Worm (Caenorhabditis elegans): ENCODE data around the gene F09E10.6.

Gene F09E10.6

DNA sequence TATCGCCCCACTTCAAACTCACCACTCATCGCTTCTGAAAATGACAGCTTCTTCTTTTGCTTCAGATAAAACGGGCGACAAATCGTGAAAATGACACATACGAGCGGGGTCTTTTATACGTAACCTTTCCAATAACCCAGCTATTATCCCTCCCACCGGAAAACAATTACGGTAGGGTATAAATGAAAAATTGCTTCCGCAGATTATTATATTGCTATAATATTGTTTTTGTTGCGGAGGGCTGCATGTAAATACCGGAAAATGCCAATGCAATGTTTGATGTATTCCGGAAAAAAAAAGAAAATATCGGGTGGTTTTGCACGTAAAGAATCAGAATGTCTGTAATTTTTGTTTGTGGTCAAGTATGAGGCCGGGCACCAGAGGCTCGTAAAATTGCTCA, 4.3 kb upstream of the F09E10.6 start, which contains the start of gene F09E10.7:
TSS of gene F09E10.7 (minus strand) at position 101 of the 400 bp plus-strand sequence.
- TF ChIP-seq mab-5 (tag; optimal IDR thresholded peaks at IDR 0.05) = no peak
- no peak for TF ChIP-seq lsy-2 (tag; optimal IDR thresholded peaks at IDR 0.05)
- TF ChIP-seq lin-13 (tag; optimal IDR thresholded peaks at IDR 0.05) = no peak
- no peak for TF ChIP-seq ceh-43 (GFP tag; optimal IDR thresholded peaks at IDR 0.05)
- TF ChIP-seq mep-1 (tag; optimal IDR thresholded peaks at IDR 0.05) = no peak
- TF ChIP-seq hlh-1 (tag; optimal IDR thresholded peaks at IDR 0.05) = no peak

DNA sequence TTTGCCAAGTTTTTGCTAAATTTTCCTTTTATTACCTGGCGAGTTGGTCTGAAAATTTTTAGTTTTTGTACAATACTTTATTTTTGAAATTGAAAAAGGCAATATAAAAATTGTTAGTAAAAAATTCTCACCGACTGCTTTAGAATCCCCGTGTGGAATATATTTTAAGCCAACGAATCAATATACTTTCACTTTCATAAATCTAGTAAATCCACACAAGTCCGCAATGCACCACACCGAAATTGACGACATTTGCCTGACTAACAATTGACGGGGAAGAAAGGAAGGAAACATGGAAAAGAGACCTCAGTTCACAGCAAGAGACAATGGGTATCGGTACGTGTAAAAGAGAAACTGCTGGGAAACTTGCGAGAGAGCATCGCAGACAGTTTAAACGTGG, 2.0 kb upstream of the F09E10.6 start:
- TF ChIP-seq lin-32 (GFP tag; optimal IDR thresholded peaks at IDR 0.05) = no peak
- peak; percentile 53 for TF ChIP-seq blmp-1 (tag; optimal IDR thresholded peaks at IDR 0.05)

DNA sequence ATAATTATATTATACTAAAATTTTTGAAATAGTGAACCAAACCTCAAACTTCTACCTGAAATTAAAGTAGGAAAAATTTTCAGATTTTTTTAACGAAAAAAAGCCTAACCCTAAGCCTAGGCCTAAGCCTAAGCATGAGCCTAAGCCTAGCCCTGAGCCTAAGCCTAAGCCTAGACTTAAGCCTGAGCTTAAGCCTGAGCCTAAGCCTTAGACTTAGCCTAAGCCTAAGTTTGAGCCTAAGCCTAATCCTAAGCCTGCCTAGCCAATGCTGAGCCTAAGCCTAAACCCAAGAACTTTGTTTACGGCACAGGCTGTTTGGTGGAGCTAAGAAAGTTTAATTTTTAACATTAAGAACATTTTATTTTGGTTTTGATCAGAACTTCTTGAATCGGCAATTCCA, 1.5 kb downstream of the F09E10.6 start:
- TF ChIP-seq nhr-12 (tag; optimal IDR thresholded peaks at IDR 0.05) (no peak), unc-39 (tag; optimal IDR thresholded peaks at IDR 0.05) (no peak), M03D4.4 (tag; optimal IDR thresholded peaks at IDR 0.05) (no peak), ham-2 (GFP tag; optimal IDR thresholded peaks at IDR 0.05) (no peak), bed-3 (GFP tag; optimal IDR thresholded peaks at IDR 0.05) (no peak), mls-2 (tag; optimal IDR thresholded peaks at IDR 0.05) (no peak), pha-4 (tag; optimal IDR thresholded peaks at IDR 0.05) (no peak), ceh-83 (GFP tag; optimal IDR thresholded peaks at IDR 0.05) (no peak), hlh-1 (tag; optimal IDR thresholded peaks at IDR 0.05) (no peak), ceh-39 (tag; optimal IDR thresholded peaks at IDR 0.05) (no peak), sem-2 (GFP tag; optimal IDR thresholded peaks at IDR 0.05) (no peak), drap-1 (GFP tag; optimal IDR thresholded peaks at IDR 0.05) (no peak), lsy-2 (tag; optimal IDR thresholded peaks at IDR 0.05) (no peak)

DNA sequence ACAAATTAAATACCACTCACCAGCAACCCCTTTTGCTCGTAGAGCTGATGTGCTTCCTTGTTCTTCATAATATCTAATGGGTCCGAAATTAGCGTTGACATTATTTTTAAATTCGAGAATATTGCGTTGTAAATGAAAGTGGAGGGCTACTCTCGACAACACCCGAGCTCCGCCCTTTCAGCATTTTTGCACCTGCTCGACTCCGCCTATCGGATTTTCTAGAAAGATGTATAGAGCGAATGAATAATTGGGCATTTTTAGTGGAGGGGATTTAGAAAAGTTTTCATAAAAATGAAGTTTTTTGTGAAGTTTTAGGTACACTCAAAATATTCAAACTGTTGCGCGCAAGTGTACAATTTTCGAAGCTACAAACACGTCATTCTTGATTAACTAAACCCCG, 3.2 kb downstream of the F09E10.6 start, which contains the start of gene F09E10.5:
TSS of gene F09E10.5 (minus strand) at position 101 of the 400 bp plus-strand sequence.
- TF ChIP-seq sptf-1 (tag; optimal IDR thresholded peaks at IDR 0.05) (no peak), nhr-28 (tag; optimal IDR thresholded peaks at IDR 0.05) (no peak), hlh-1 (tag; optimal IDR thresholded peaks at IDR 0.05) (no peak), lin-32 (GFP tag; optimal IDR thresholded peaks at IDR 0.05) (no peak), nhr-237 (tag; optimal IDR thresholded peaks at IDR 0.05) (no peak), unc-39 (tag; optimal IDR thresholded peaks at IDR 0.05) (no peak), M03D4.4 (tag; optimal IDR thresholded peaks at IDR 0.05) (no peak), elt-1 (tag; optimal IDR thresholded peaks at IDR 0.05; ENCODE audit: borderline replicate concordance, insufficient read depth) (no peak), mep-1 (tag; optimal IDR thresholded peaks at IDR 0.05) (no peak), lsy-2 (tag; optimal IDR thresholded peaks at IDR 0.05) (no peak), ceh-39 (tag; optimal IDR thresholded peaks at IDR 0.05) (no peak)

DNA sequence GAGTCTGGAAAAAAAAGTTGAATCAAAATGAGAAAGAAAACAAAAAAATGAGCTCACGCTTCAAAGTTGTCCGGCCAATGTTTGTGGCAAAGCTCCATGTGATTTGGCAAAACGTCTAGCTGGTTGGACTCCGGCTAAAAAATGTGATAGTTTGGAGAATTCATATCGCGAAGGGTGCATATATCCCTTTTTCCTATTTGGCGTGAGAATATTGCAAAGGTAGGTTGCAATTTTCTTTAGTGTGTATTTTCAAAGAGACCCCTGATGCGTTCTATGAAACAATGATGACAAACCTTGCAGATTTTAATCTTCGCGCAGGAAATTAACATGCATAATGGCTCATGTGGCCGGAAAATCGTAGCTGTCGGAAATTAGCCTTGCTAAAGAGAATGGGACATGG, 5.3 kb downstream of the F09E10.6 start:
- no peak for TF ChIP-seq ham-2 (GFP tag; optimal IDR thresholded peaks at IDR 0.05)
- TF ChIP-seq lsy-2 (tag; optimal IDR thresholded peaks at IDR 0.05) = no peak
- TF ChIP-seq elt-1 (tag; optimal IDR thresholded peaks at IDR 0.05; ENCODE audit: borderline replicate concordance, insufficient read depth) = no peak
- no peak for TF ChIP-seq mab-5 (tag; optimal IDR thresholded peaks at IDR 0.05)
- no peak for TF ChIP-seq nhr-237 (tag; optimal IDR thresholded peaks at IDR 0.05)
- TF ChIP-seq ces-1 (GFP tag; optimal IDR thresholded peaks at IDR 0.05) = no peak
- no peak for TF ChIP-seq snpc-4 (tag; optimal IDR thresholded peaks at IDR 0.05)
- TF ChIP-seq sem-2 (GFP tag; optimal IDR thresholded peaks at IDR 0.05) = no peak
- TF ChIP-seq tbx-8 (GFP tag; optimal IDR thresholded peaks at IDR 0.05) = no peak
- no peak for TF ChIP-seq flh-1 (GFP tag; optimal IDR thresholded peaks at IDR 0.05)
- no peak for TF ChIP-seq zip-8 (tag; optimal IDR thresholded peaks at IDR 0.05)
- no peak for TF ChIP-seq ztf-11 (tag; optimal IDR thresholded peaks at IDR 0.05)
- TF ChIP-seq lin-13 (tag; optimal IDR thresholded peaks at IDR 0.05) = no peak

DNA sequence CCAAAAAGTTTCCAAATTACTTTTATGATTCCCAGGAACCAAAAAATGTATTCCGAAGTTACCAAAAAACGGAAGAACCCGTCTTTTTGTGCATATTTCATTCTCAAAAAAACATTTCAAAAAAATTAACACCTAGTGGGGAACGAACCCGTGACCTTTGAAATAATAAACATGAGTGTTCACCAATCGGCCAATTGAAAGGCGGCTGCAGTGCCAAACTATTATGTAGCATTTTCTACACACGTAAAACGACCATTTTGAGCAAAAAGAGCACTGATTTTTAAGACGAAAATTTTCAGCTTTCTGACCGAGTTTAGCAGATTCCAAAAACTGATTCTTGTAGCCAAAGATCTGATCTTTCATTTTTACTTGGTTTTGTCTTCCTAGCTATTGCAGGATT, 6.4 kb downstream of the F09E10.6 start:
- TF ChIP-seq unc-62 (GFP tag; optimal IDR thresholded peaks at IDR 0.05) = no peak
- no peak for TF ChIP-seq lsy-2 (tag; optimal IDR thresholded peaks at IDR 0.05)
- no peak for TF ChIP-seq elt-1 (tag; optimal IDR thresholded peaks at IDR 0.05; ENCODE audit: borderline replicate concordance, insufficient read depth)
- no peak for TF ChIP-seq nhr-28 (tag; optimal IDR thresholded peaks at IDR 0.05)
- no peak for TF ChIP-seq nhr-237 (tag; optimal IDR thresholded peaks at IDR 0.05)
- no peak for TF ChIP-seq ces-1 (GFP tag; optimal IDR thresholded peaks at IDR 0.05)
- no peak for TF ChIP-seq sem-2 (GFP tag; optimal IDR thresholded peaks at IDR 0.05)
- no peak for TF ChIP-seq flh-1 (GFP tag; optimal IDR thresholded peaks at IDR 0.05)
- no peak for TF ChIP-seq lin-13 (tag; optimal IDR thresholded peaks at IDR 0.05)
- TF ChIP-seq sptf-1 (tag; optimal IDR thresholded peaks at IDR 0.05) = no peak
